Fruit fly (Drosophila melanogaster) whole organism, prepupa: Measurements from ENCODE around the gene CG4238.
A peak's percentile ranks its signal among the peaks of the same experiment; 100 is the strongest.

ENCODE experiments used
- CG10631 ChIP-seq: fragments of 200-800 bp; sonication (Bioruptor generic); optimal IDR thresholded peaks from 2 replicates; lab custom pipeline; 2016; ENCODE audit warnings: missing biosample characterization, missing genetic modification characterization
- CG11294 ChIP-seq: fragments of 200-800 bp; sonication (Bioruptor generic); IDR thresholded peaks from 2 replicates; pipeline ENCODE4 v1.3.6; 2022; ENCODE audit warnings: missing biosample characterization, missing genetic modification characterization
- CG11902 ChIP-seq: fragments of 200-800 bp; sonication (Bioruptor generic); optimal IDR thresholded peaks from 3 replicates; lab custom pipeline; 2016; ENCODE audit warnings: missing biosample characterization, missing genetic modification characterization
- CG15336 ChIP-seq: fragments of 200-800 bp; sonication (Bioruptor generic); IDR thresholded peaks from 2 replicates; pipeline ENCODE4 v1.3.6; 2022; ENCODE audit warnings: missing biosample characterization, missing genetic modification characterization
- CG31627 ChIP-seq: fragments of 200-800 bp; sonication (Bioruptor generic); optimal IDR thresholded peaks from 3 replicates; lab custom pipeline; 2016; ENCODE audit warnings: missing biosample characterization, missing genetic modification characterization
- CG32006 ChIP-seq: fragments of 200-800 bp; sonication (Bioruptor generic); optimal IDR thresholded peaks from 3 replicates; lab custom pipeline; 2017; ENCODE audit warnings: missing biosample characterization, mild to moderate bottlenecking, missing genetic modification characterization
- CG3919 ChIP-seq: fragments of 200-800 bp; sonication (Bioruptor generic); optimal IDR thresholded peaks from 3 replicates; lab custom pipeline; 2016; ENCODE audit warnings: missing biosample characterization, missing genetic modification characterization
- CG4318 ChIP-seq: fragments of 200-800 bp; sonication (Bioruptor generic); optimal IDR thresholded peaks from 3 replicates; lab custom pipeline; 2017; ENCODE audit warnings: missing biosample characterization, mild to moderate bottlenecking, missing genetic modification characterization
- CG6163 ChIP-seq: fragments of 200-800 bp; sonication (Bioruptor generic); IDR thresholded peaks from 3 replicates; pipeline ENCODE4 v1.3.6; 2022; ENCODE audit warnings: missing biosample characterization, missing genetic modification characterization
- CG6276 ChIP-seq: fragments of 200-800 bp; sonication (Bioruptor generic); optimal IDR thresholded peaks from 2 replicates; lab custom pipeline; 2017; ENCODE audit warnings: missing biosample characterization, mild to moderate bottlenecking, missing genetic modification characterization
- CG6808 ChIP-seq: fragments of 200-800 bp; sonication (Bioruptor generic); optimal IDR thresholded peaks from 3 replicates; lab custom pipeline; 2017; ENCODE audit warnings: missing biosample characterization, missing genetic modification characterization, mild to moderate bottlenecking, moderate library complexity, missing genetic modification reagents
- CG6854 ChIP-seq: fragments of 200-800 bp; sonication (Bioruptor generic); optimal IDR thresholded peaks from 2 replicates; lab custom pipeline; 2017; ENCODE audit warnings: missing biosample characterization, mild to moderate bottlenecking, missing genetic modification characterization
- CG7368 ChIP-seq: fragments of 200-800 bp; sonication (Bioruptor generic); optimal IDR thresholded peaks from 3 replicates; lab custom pipeline; 2016; ENCODE audit warnings: missing biosample characterization, missing genetic modification characterization
- CG8632 ChIP-seq: fragments of 200-800 bp; sonication (Bioruptor generic); optimal IDR thresholded peaks from 3 replicates; lab custom pipeline; 2016; ENCODE audit warnings: missing biosample characterization, missing genetic modification characterization
- Eip78C ChIP-seq: fragments of 200-800 bp; sonication (Bioruptor generic); peaks from one replicate; lab custom pipeline; 2016; ENCODE audit warnings: missing biosample characterization, missing genetic modification characterization
- Eip93F ChIP-seq: fragments of 200-800 bp; sonication (Bioruptor generic); optimal IDR thresholded peaks from 2 replicates; lab custom pipeline; 2016; ENCODE audit warnings: missing biosample characterization, mild to moderate bottlenecking, missing genetic modification characterization
- Ets96B ChIP-seq: fragments of 200-800 bp; optimal IDR thresholded peaks from 2 replicates; lab custom pipeline; 2019; ENCODE audit warnings: missing biosample characterization, mild to moderate bottlenecking, missing genetic modification characterization, moderate library complexity
- Hr38 ChIP-seq: sonication (Bioruptor generic); optimal IDR thresholded peaks from 2 replicates; lab custom pipeline; 2016; ENCODE audit warnings: missing biosample characterization, missing genetic modification characterization
- Hr4 ChIP-seq: fragments of 200-800 bp; sonication (Bioruptor generic); optimal IDR thresholded peaks from 3 replicates; lab custom pipeline; 2016; ENCODE audit warnings: missing biosample characterization, missing genetic modification characterization
- Lpt ChIP-seq: fragments of 200-800 bp; sonication (Bioruptor generic); optimal IDR thresholded peaks from 3 replicates; lab custom pipeline; 2016; ENCODE audit warnings: missing biosample characterization, missing genetic modification characterization
- OdsH ChIP-seq: fragments of 200-800 bp; sonication (Bioruptor generic); optimal IDR thresholded peaks from 3 replicates; lab custom pipeline; 2016; ENCODE audit warnings: missing biosample characterization, missing genetic modification characterization
- Sox15 ChIP-seq: fragments of 200-800 bp; sonication (Bioruptor generic); optimal IDR thresholded peaks from 3 replicates; lab custom pipeline; 2016; ENCODE audit warnings: missing biosample characterization, missing genetic modification characterization
- cyc ChIP-seq: fragments of 200-800 bp; sonication (Bioruptor generic); optimal IDR thresholded peaks from 3 replicates; lab custom pipeline; 2016; ENCODE audit warnings: missing biosample characterization, missing genetic modification characterization
- dsx ChIP-seq: fragments of 200-800 bp; optimal IDR thresholded peaks from 3 replicates; lab custom pipeline; 2019; ENCODE audit warnings: missing biosample characterization, mild to moderate bottlenecking, missing genetic modification characterization, moderate library complexity; ENCODE audit not compliant: poor library complexity, severe bottlenecking
- esn ChIP-seq: fragments of 200-800 bp; sonication (Bioruptor generic); optimal IDR thresholded peaks from 2 replicates; lab custom pipeline; 2016; ENCODE audit warnings: missing biosample characterization, mild to moderate bottlenecking, missing genetic modification characterization, moderate library complexity
- fd59A ChIP-seq: fragments of 200-800 bp; sonication (Bioruptor generic); optimal IDR thresholded peaks from 2 replicates; lab custom pipeline; 2017; ENCODE audit warnings: missing biosample characterization, mild to moderate bottlenecking, missing genetic modification characterization, missing genetic modification reagents
- fd85E ChIP-seq: fragments of 200-800 bp; sonication (Bioruptor generic); optimal IDR thresholded peaks from 3 replicates; lab custom pipeline; 2016; ENCODE audit warnings: missing biosample characterization, missing genetic modification characterization
- fkh ChIP-seq: fragments of 200-800 bp; sonication (Bioruptor generic); optimal IDR thresholded peaks from 3 replicates; lab custom pipeline; 2017; ENCODE audit warnings: missing biosample characterization, mild to moderate bottlenecking, missing genetic modification characterization, moderate library complexity
- lz ChIP-seq: fragments of 200-800 bp; sonication (Bioruptor generic); optimal IDR thresholded peaks from 3 replicates; lab custom pipeline; 2016; ENCODE audit warnings: missing biosample characterization, missing genetic modification characterization
- net ChIP-seq: fragments of 200-800 bp; sonication (Bioruptor generic); optimal IDR thresholded peaks from 3 replicates; lab custom pipeline; 2016; ENCODE audit warnings: missing biosample characterization, missing genetic modification characterization
- spab ChIP-seq: fragments of 200-800 bp; sonication (Bioruptor generic); optimal IDR thresholded peaks from 2 replicates; lab custom pipeline; 2017; ENCODE audit warnings: missing biosample characterization, mild to moderate bottlenecking, missing genetic modification characterization, missing genetic modification reagents
- ss ChIP-seq, 2 experiments: fragments of 200-800 bp; sonication (Bioruptor generic); optimal IDR thresholded peaks; 2 replicates in 1 of 2; 3 replicates in 1 of 2; lab custom pipeline; 2017 to 2018; ENCODE audit warnings: mild to moderate bottlenecking in 2 of 2, missing biosample characterization in 2 of 2, missing genetic modification characterization in 2 of 2, moderate library complexity in 1 of 2
- svp ChIP-seq: fragments of 200-800 bp; sonication (Bioruptor generic); peaks from one replicate; lab custom pipeline; 2016; ENCODE audit warnings: missing biosample characterization, missing genetic modification characterization
- topi ChIP-seq: fragments of 200-800 bp; sonication (Bioruptor generic); optimal IDR thresholded peaks from 3 replicates; lab custom pipeline; 2016; ENCODE audit warnings: missing biosample characterization, missing genetic modification characterization
- vri ChIP-seq: fragments of 200-800 bp; sonication (Bioruptor generic); optimal IDR thresholded peaks from 3 replicates; lab custom pipeline; 2016; ENCODE audit warnings: missing biosample characterization, mild to moderate bottlenecking, missing genetic modification characterization

CG4238 gene

dm6 chr2L:2008114-2008513 lies 1.5 kb upstream of the CG4238 start, which contains the start of gene Nplp4:
Nplp4 (plus strand) TSS chr2L:2008414.
- no peak for TF ChIP-seq fd59A (GFP tag; lab: Kevin White, UChicago)
- TF ChIP-seq CG10631: no peak
- TF ChIP-seq, all 60 proteins: peak for 0

dm6 chr2L:2010335-2011061 lies 839 bp downstream of the CG4238 start:
- TF ChIP-seq Eip93F (GFP tag; lab: Kevin White, UChicago) (peak; percentile 29), cyc (GFP tag; lab: Kevin White, UChicago) (no peak), svp (GFP tag; lab: Kevin White, UChicago) (peak; percentile 78), CG4318 (GFP tag; lab: Kevin White, UChicago) (no peak), vri (GFP tag; lab: Kevin White, UChicago) (peak; percentile 1), Eip78C (GFP tag; lab: Kevin White, UChicago) (peak; percentile 72), dsx (GFP tag; lab: Kevin White, UChicago) (peak; percentile 54), CG6808 (no peak), CG6163 (GFP tag; lab: Robert Waterston, UW) (no peak), CG8632 (no peak), Lpt (no peak), CG7368 (GFP tag; lab: Kevin White, UChicago) (no peak), CG15336 (GFP tag; lab: Robert Waterston, UW) (0 out of 2 replicates have a peak, but pooled peaks have one; percentile 10), OdsH (GFP tag; lab: Kevin White, UChicago) (no peak), CG11902 (GFP tag; lab: Kevin White, UChicago) (no peak), CG32006 (no peak), CG11294 (GFP tag; lab: Robert Waterston, UW) (no peak), CG6854 (peak; percentile 16), fkh (peak; percentile 37), fd59A (GFP tag; lab: Kevin White, UChicago) (no peak)
- TF ChIP-seq, all 60 proteins: peak for 8

- TF ChIP-seq dsx (GFP tag; lab: Kevin White, UChicago) (no peak), esn (no peak), CG32006 (no peak), topi (GFP tag; lab: Kevin White, UChicago) (no peak), svp (GFP tag; lab: Kevin White, UChicago) (no peak), Eip78C (GFP tag; lab: Kevin White, UChicago) (no peak), CG4318 (GFP tag; lab: Kevin White, UChicago) (no peak), CG6163 (GFP tag; lab: Robert Waterston, UW) (no peak), fd85E (no peak), spab (GFP tag; lab: Kevin White, UChicago) (no peak)
Measured at dm6 chr2L:2011430-2011829, 1.8 kb downstream of the CG4238 start.

dm6 chr2L:2013057-2013456 lies 3.4 kb downstream of the CG4238 start:
- TF ChIP-seq CG3919 (GFP tag; lab: Kevin White, UChicago) (no peak), ss (GFP tag; optimal IDR thresholded peaks at IDR 0.05; lab: Kevin White, UChicago) (no peak), net (GFP tag; lab: Kevin White, UChicago) (no peak), CG6276 (GFP tag; lab: Kevin White, UChicago) (no peak)

dm6 chr2L:2013836-2014434 lies 4.3 kb downstream of the CG4238 start:
- TF ChIP-seq fkh (peak; percentile 23), lz (GFP tag; lab: Kevin White, UChicago) (no peak), Ets96B (tag; lab: Kevin White, UChicago) (peak; percentile 24), CG31627 (GFP tag; lab: Kevin White, UChicago) (no peak), CG32006 (peak; percentile 9), Hr38 (no peak), CG11294 (GFP tag; lab: Robert Waterston, UW) (0 out of 2 replicates have a peak, but pooled peaks have one; percentile 7), OdsH (GFP tag; lab: Kevin White, UChicago) (peak; percentile 9), Hr4 (peak; percentile 22), Eip78C (GFP tag; lab: Kevin White, UChicago) (peak; percentile 76), CG6163 (GFP tag; lab: Robert Waterston, UW) (no peak), CG10631 (peak; percentile 3), Sox15 (GFP tag; lab: Kevin White, UChicago) (no peak)
- TF ChIP-seq, all 60 proteins: peak for 8
